Worm (Caenorhabditis elegans) whole organism, mixed stage, embryonic: ENCODE results near the gene ntl-2.

Source experiments
- M03D4.4 ChIP-seq: sonication (generic microtip); optimal IDR thresholded peaks from 2 replicates; lab custom pipeline; 2017; ENCODE audit warnings: mild to moderate bottlenecking, missing genetic modification characterization, missing compliant biosample characterization
- bed-3 ChIP-seq: fragments of 200-800 bp; sonication (Bioruptor generic); optimal IDR thresholded peaks from 3 replicates; lab custom pipeline; 2018; ENCODE audit warnings: mild to moderate bottlenecking, missing genetic modification characterization, moderate library complexity, missing compliant biosample characterization
- blmp-1 ChIP-seq: fragments of 150-350 bp; optimal IDR thresholded peaks from 2 replicates; lab custom pipeline; 2014; ENCODE audit warnings: missing biosample characterization, missing genetic modification characterization
- ceh-39 ChIP-seq: fragments of 150-350 bp; optimal IDR thresholded peaks from 2 replicates; lab custom pipeline; 2014; ENCODE audit warnings: missing biosample characterization, missing genetic modification characterization
- ceh-43 ChIP-seq: fragments of 200-800 bp; sonication (Bioruptor generic); optimal IDR thresholded peaks from 2 replicates; lab custom pipeline; 2018; ENCODE audit warnings: mild to moderate bottlenecking, missing genetic modification characterization, moderate library complexity, missing compliant biosample characterization
- ceh-83 ChIP-seq: fragments of 200-800 bp; sonication (Bioruptor generic); optimal IDR thresholded peaks from 2 replicates; lab custom pipeline; 2018; ENCODE audit warnings: mild to moderate bottlenecking, missing genetic modification characterization, missing compliant biosample characterization
- ces-1 ChIP-seq: fragments of 150-350 bp; optimal IDR thresholded peaks from 2 replicates; lab custom pipeline; 2014; ENCODE audit warnings: missing biosample characterization, missing genetic modification reagents, missing genetic modification characterization
- cnd-1 ChIP-seq: fragments of 200-800 bp; sonication (Bioruptor generic); optimal IDR thresholded peaks from 2 replicates; lab custom pipeline; 2018; ENCODE audit warnings: mild to moderate bottlenecking, missing genetic modification characterization, missing compliant biosample characterization
- drap-1 ChIP-seq: fragments of 200-800 bp; sonication (Bioruptor generic); optimal IDR thresholded peaks from 3 replicates; lab custom pipeline; 2018; ENCODE audit warnings: mild to moderate bottlenecking, missing genetic modification characterization, missing compliant biosample characterization
- elt-1 ChIP-seq: sonication (generic microtip); optimal IDR thresholded peaks from 2 replicates; lab custom pipeline; 2017; ENCODE audit warnings: missing genetic modification characterization, mild to moderate bottlenecking, missing compliant biosample characterization, antibody characterized with exemption, moderate library complexity, borderline replicate concordance; ENCODE audit not compliant: insufficient read depth
- elt-3 ChIP-seq: fragments of 150-350 bp; optimal IDR thresholded peaks from 2 replicates; lab custom pipeline; 2014; ENCODE audit warnings: missing biosample characterization, missing genetic modification characterization
- flh-1 ChIP-seq: fragments of 200-800 bp; sonication (Bioruptor generic); optimal IDR thresholded peaks from 2 replicates; lab custom pipeline; 2018; ENCODE audit warnings: mild to moderate bottlenecking, missing genetic modification characterization, moderate library complexity, missing compliant biosample characterization
- ham-2 ChIP-seq: fragments of 200-800 bp; sonication (Bioruptor generic); optimal IDR thresholded peaks from 2 replicates; lab custom pipeline; 2018; ENCODE audit warnings: mild to moderate bottlenecking, missing genetic modification characterization, missing compliant biosample characterization
- hlh-1 ChIP-seq: fragments of 150-350 bp; optimal IDR thresholded peaks from 2 replicates; lab custom pipeline; 2014; ENCODE audit warnings: missing biosample characterization, missing genetic modification reagents, missing genetic modification characterization
- lin-32 ChIP-seq: fragments of 200-800 bp; sonication (Bioruptor generic); optimal IDR thresholded peaks from 2 replicates; lab custom pipeline; 2018; ENCODE audit warnings: mild to moderate bottlenecking, missing genetic modification characterization, missing compliant biosample characterization
- lsy-2 ChIP-seq: fragments of 150-350 bp; optimal IDR thresholded peaks from 2 replicates; lab custom pipeline; 2014; ENCODE audit warnings: missing biosample characterization, missing genetic modification characterization
- mab-5 ChIP-seq: fragments of 150-350 bp; optimal IDR thresholded peaks from 2 replicates; lab custom pipeline; 2014; ENCODE audit warnings: missing biosample characterization, missing genetic modification characterization
- mep-1 ChIP-seq: fragments of 150-350 bp; optimal IDR thresholded peaks from 2 replicates; lab custom pipeline; 2017; ENCODE audit warnings: missing biosample characterization, missing genetic modification reagents, missing genetic modification characterization, inconsistent platforms
- mls-2 ChIP-seq: sonication (generic microtip); optimal IDR thresholded peaks from 2 replicates; lab custom pipeline; 2016; ENCODE audit warnings: mild to moderate bottlenecking, missing genetic modification characterization, moderate library complexity, missing compliant biosample characterization
- nhr-12 ChIP-seq: fragments of 150-350 bp; optimal IDR thresholded peaks from 2 replicates; lab custom pipeline; 2014; ENCODE audit warnings: missing biosample characterization, missing genetic modification characterization
- nhr-2 ChIP-seq: fragments of 150-350 bp; optimal IDR thresholded peaks from 2 replicates; lab custom pipeline; 2014; ENCODE audit warnings: missing biosample characterization, missing genetic modification characterization
- nhr-237 ChIP-seq: fragments of 150-350 bp; optimal IDR thresholded peaks from 2 replicates; lab custom pipeline; 2014; ENCODE audit warnings: missing biosample characterization, missing genetic modification characterization
- nhr-28 ChIP-seq: fragments of 150-350 bp; optimal IDR thresholded peaks from 2 replicates; lab custom pipeline; 2014; ENCODE audit warnings: missing biosample characterization, missing genetic modification characterization
- nhr-76 ChIP-seq: sonication (generic microtip); optimal IDR thresholded peaks from 2 replicates; lab custom pipeline; 2017; ENCODE audit warnings: missing biosample characterization, missing genetic modification characterization
- pha-4 ChIP-seq: fragments of 150-350 bp; optimal IDR thresholded peaks from 2 replicates; lab custom pipeline; 2018; ENCODE audit warnings: missing biosample characterization, missing genetic modification reagents, missing genetic modification characterization
- snpc-4 ChIP-seq: fragments of 150-350 bp; optimal IDR thresholded peaks from 2 replicates; lab custom pipeline; 2014; ENCODE audit warnings: missing biosample characterization, missing genetic modification characterization
- sptf-1 ChIP-seq: sonication (generic microtip); optimal IDR thresholded peaks from 2 replicates; lab custom pipeline; 2017; ENCODE audit warnings: mild to moderate bottlenecking, missing genetic modification characterization, moderate library complexity, missing compliant biosample characterization
- tbx-8 ChIP-seq: fragments of 200-800 bp; sonication (Bioruptor generic); optimal IDR thresholded peaks from 2 replicates; lab custom pipeline; 2018; ENCODE audit warnings: mild to moderate bottlenecking, missing genetic modification characterization, moderate library complexity, missing compliant biosample characterization
- unc-120 ChIP-seq: sonication (generic microtip); optimal IDR thresholded peaks from 2 replicates; lab custom pipeline; 2017; ENCODE audit warnings: missing genetic modification characterization, missing compliant biosample characterization; ENCODE audit not compliant: poor library complexity, severe bottlenecking
- unc-39 ChIP-seq: fragments of 150-350 bp; optimal IDR thresholded peaks from 2 replicates; lab custom pipeline; 2014; ENCODE audit warnings: missing biosample characterization, missing genetic modification characterization
- unc-62 ChIP-seq: fragments of 150-350 bp; optimal IDR thresholded peaks from 2 replicates; lab custom pipeline; 2014; ENCODE audit warnings: missing biosample characterization, missing genetic modification reagents, missing genetic modification characterization
- zip-8 ChIP-seq: fragments of 150-350 bp; optimal IDR thresholded peaks from 2 replicates; lab custom pipeline; 2014; ENCODE audit warnings: missing biosample characterization, missing genetic modification characterization
- ztf-11 ChIP-seq: fragments of 150-350 bp; optimal IDR thresholded peaks from 2 replicates; lab custom pipeline; 2014; ENCODE audit warnings: missing biosample characterization, missing genetic modification characterization

The ntl-2 gene

DNA sequence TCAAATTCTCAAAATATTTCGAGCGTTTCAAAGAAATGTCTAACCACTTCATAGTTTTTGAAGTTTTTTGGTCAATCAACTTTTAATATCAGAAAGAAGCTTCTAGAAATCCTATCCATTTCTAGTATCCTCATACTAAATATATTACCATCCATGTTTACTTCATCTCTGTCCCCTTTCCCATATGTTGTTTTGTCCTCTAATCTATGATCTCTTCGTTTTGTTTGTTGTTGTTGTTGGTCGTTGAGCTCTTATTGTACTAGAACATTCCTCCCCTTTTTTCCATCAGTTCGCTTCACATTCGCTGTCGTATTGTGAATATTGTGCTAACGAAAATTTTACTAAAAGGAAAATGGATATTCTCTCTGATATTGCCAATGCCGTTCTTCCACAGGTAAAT is 41.1 kb upstream of the ntl-2 start, which contains the start of gene sod-5:
sod-5 (plus strand) TSS at position 301 of the 400 bp plus-strand sequence.
- TF ChIP-seq unc-62 = no peak
- no peak for TF ChIP-seq elt-1 (tag; lab: Kevin White, UChicago)
- TF ChIP-seq M03D4.4 (tag; lab: Kevin White, UChicago) = no peak
- no peak for TF ChIP-seq cnd-1 (tag; lab: Kevin White, UChicago)
- no peak for TF ChIP-seq sptf-1
- no peak for TF ChIP-seq nhr-76 (tag; lab: Kevin White, UChicago)
- no peak for TF ChIP-seq snpc-4 (tag; lab: Kevin White, UChicago)
- TF ChIP-seq pha-4 (tag; lab: Kevin White, UChicago) = no peak
- no peak for TF ChIP-seq ces-1
- no peak for TF ChIP-seq mep-1 (tag; lab: Kevin White, UChicago)
- TF ChIP-seq ztf-11 = no peak
- no peak for TF ChIP-seq tbx-8 (GFP tag; lab: Kevin White, UChicago)
- TF ChIP-seq blmp-1 (tag; lab: Kevin White, UChicago) = no peak

DNA sequence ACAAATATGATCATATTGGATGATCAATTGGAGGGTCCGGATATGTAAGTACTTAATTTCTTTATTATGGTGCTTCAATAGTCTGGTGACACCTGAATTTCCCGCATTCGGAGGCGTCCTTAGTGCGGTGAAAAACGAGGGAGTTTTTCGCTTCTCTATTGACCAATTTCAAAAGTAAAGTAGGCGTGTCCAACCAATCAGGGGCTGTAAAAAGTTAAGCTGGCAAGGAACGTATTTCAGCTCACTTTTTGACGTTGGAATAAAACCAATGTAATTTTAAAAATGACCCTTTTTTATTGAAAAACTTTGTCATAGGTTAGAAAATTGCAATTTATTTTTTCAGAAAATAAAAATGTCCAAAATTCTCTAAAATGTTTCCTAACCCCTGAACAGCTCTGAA is 33.4 kb upstream of the ntl-2 start:
- TF ChIP-seq zip-8 (no peak), elt-1 (tag; lab: Kevin White, UChicago) (no peak), mep-1 (tag; lab: Kevin White, UChicago) (no peak), M03D4.4 (tag; lab: Kevin White, UChicago) (no peak), mab-5 (tag; lab: Kevin White, UChicago) (no peak), ceh-43 (no peak), ces-1 (no peak), mls-2 (no peak), unc-120 (tag; lab: Kevin White, UChicago) (no peak), nhr-2 (tag; lab: Kevin White, UChicago) (no peak), drap-1 (no peak), ztf-11 (no peak), sptf-1 (no peak), snpc-4 (tag; lab: Kevin White, UChicago) (no peak), lsy-2 (tag; lab: Kevin White, UChicago) (no peak), bed-3 (GFP tag; lab: Kevin White, UChicago) (no peak), pha-4 (tag; lab: Kevin White, UChicago) (no peak)
- TF ChIP-seq, all 35 proteins: peak for 0

DNA sequence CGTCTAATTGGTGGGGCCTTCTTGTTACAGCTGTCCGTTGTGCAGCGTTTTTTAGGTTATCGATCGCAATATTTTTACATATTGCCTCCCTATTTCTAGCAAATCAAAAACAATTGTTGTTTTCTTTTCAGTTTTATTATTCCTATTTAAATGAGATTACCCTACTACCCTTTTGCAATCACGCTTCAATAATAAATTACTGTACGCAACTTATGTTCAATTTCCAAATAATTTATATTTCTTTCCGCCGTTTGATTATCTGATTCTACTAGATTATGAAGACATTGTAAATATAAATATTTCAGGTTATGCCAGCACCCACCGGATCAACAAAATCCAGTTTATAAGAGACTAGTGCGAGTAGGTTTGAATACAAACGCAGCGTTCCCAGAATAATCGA is 29.1 kb upstream of the ntl-2 start, which contains the start of gene ZK430.5:
ZK430.5 (plus strand) TSS at position 301 of the 400 bp plus-strand sequence.
- TF ChIP-seq elt-3 (no peak), ces-1 (no peak)
- TF ChIP-seq, all 35 proteins: peak for 0

DNA sequence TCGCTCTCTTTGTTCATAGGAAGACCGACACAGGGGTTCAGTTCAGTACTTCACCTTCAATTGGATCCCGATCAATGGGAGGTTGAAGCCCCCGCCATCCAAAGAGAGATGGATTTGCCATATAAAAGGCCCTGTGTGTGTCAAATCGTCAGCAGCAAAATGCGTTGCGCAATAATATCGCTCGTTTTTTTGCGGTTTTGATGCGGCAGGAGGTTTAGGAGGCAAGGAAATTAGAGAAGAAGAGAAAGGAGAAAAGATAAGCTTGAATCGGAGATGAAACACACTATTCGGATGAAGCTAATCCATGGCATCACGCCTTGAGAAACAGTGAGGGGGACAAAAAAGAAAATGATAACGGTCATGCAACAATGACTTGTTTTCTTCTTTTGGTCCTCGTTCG is 18.2 kb upstream of the ntl-2 start:
- TF ChIP-seq zip-8 (peak; percentile 69), ztf-11 (no peak), ham-2 (GFP tag; lab: Kevin White, UChicago) (peak; percentile 15)

DNA sequence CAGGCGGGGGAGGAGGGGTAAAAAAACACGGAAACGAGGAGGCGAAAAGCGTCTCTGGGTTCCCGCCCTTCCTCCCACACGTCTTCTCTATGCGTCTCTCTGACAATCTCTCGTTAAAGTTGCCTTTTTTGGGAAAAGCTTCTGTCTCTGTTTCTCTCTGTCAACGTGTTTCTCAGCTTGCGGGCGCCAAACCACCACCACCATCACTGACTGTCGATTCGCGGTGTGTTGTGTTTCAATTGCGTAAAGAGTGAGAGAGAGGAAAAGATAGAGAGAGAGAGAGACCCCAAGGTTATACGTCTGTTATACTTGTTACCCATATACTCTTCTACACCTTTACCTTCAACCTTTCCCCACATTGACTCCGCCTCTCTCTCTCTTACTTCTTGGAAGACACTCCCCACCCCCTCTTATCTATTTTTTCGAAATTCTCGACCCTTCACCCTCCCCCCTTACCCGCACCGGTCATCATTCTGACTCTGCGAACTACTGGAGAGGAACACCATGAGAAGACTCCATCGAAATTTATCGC is 16.3 kb upstream of the ntl-2 start, which contains the start of gene mlt-7:
mlt-7 (plus strand) TSS at position 482 of the 532 bp plus-strand sequence.
- TF ChIP-seq ztf-11 (no peak), nhr-2 (tag; lab: Kevin White, UChicago) (no peak), mep-1 (tag; lab: Kevin White, UChicago) (no peak), nhr-12 (tag; lab: Kevin White, UChicago) (no peak), nhr-237 (tag; lab: Kevin White, UChicago) (no peak), nhr-76 (tag; lab: Kevin White, UChicago) (no peak), cnd-1 (tag; lab: Kevin White, UChicago) (no peak), mls-2 (no peak), elt-1 (tag; lab: Kevin White, UChicago) (no peak), snpc-4 (tag; lab: Kevin White, UChicago) (no peak), tbx-8 (GFP tag; lab: Kevin White, UChicago) (no peak)

DNA sequence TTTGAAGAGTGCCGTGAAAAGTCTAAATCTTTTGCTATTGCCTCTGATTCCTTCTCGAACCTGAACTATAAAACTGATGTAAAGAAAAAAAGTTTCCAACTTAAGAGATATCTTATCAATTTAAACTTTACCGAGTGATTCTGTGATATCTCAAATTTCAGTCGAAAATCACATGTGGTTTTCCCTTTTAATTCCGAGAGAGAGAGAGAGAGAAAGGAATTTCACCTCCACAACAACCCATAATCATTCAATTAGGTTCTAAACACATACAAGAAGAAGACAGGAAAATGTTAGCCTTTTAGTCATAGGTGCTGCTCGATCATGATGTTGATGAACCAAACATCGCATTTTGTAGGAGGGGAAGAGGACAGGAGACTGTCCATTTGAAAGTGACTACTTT is 14.8 kb upstream of the ntl-2 start:
- no peak for TF ChIP-seq ceh-39

DNA sequence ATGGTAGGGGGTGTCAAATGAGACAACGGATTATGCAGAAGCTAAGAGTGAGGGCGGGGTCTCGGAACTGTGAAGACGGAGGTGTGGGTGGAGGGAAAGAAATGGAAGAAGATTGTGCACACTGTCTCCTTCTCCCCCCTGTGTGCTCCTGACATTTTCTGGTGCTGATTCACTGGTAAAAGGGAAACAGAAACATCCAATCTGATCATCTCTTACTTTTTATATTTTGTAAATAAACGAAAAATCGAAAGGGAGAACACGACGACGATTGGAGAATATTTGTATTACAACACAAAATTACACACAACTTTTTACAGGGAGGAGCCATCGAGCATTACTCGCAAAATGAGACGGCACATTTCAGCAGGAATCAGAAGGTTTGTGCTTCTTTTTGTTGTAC is 7.0 kb upstream of the ntl-2 start, which contains the start of gene fkh-6:
fkh-6 (minus strand) TSS at position 101 of the 400 bp plus-strand sequence.
- no peak for TF ChIP-seq zip-8
- no peak for TF ChIP-seq M03D4.4 (tag; lab: Kevin White, UChicago)
- TF ChIP-seq elt-3 = no peak
- no peak for TF ChIP-seq unc-62
- TF ChIP-seq ceh-39 = no peak
- TF ChIP-seq drap-1 = no peak
- TF ChIP-seq ceh-83 (GFP tag; lab: Kevin White, UChicago) = no peak
- TF ChIP-seq hlh-1 (tag; lab: Kevin White, UChicago) = no peak
- no peak for TF ChIP-seq mep-1 (tag; lab: Kevin White, UChicago)
- TF ChIP-seq snpc-4 (tag; lab: Kevin White, UChicago) = no peak
- no peak for TF ChIP-seq nhr-76 (tag; lab: Kevin White, UChicago)
- no peak for TF ChIP-seq nhr-2 (tag; lab: Kevin White, UChicago)
- no peak for TF ChIP-seq nhr-28 (tag; lab: Kevin White, UChicago)
- no peak for TF ChIP-seq unc-39 (tag; lab: Kevin White, UChicago)
- TF ChIP-seq flh-1 (GFP tag; lab: Kevin White, UChicago) = no peak
- TF ChIP-seq unc-120 (tag; lab: Kevin White, UChicago) = no peak
- TF ChIP-seq ztf-11 = no peak
- TF ChIP-seq lin-32 (GFP tag; lab: Kevin White, UChicago) = no peak
- no peak for TF ChIP-seq pha-4 (tag; lab: Kevin White, UChicago)
- TF ChIP-seq, all 35 proteins: peak for 0
